Worm (Caenorhabditis elegans) whole organism, L1 larva: ENCODE data around the gene ints-6.

ENCODE experiments used
- C16A3.4 ChIP-seq: fragments of 150-350 bp; optimal IDR thresholded peaks from 2 replicates; lab custom pipeline; 2014; ENCODE audit warnings: missing biosample characterization, missing genetic modification characterization
- C34B4.2 ChIP-seq: sonication (generic microtip); optimal IDR thresholded peaks from 2 replicates; lab custom pipeline; 2017; ENCODE audit warnings: mild to moderate bottlenecking, missing genetic modification characterization, missing compliant biosample characterization
- Y116A8C.19 ChIP-seq: sonication (generic microtip); optimal IDR thresholded peaks from 2 replicates; lab custom pipeline; 2016; ENCODE audit warnings: missing compliant biosample characterization, missing genetic modification characterization, borderline replicate concordance
- aha-1 ChIP-seq: fragments of 150-350 bp; optimal IDR thresholded peaks from 2 replicates; lab custom pipeline; 2014; ENCODE audit warnings: missing biosample characterization, missing genetic modification characterization
- blmp-1 ChIP-seq: fragments of 150-350 bp; optimal IDR thresholded peaks from 2 replicates; lab custom pipeline; 2014; ENCODE audit warnings: missing biosample characterization, missing genetic modification characterization
- ceh-63 ChIP-seq: fragments of 200-800 bp; sonication (Bioruptor generic); optimal IDR thresholded peaks from 2 replicates; lab custom pipeline; 2018; ENCODE audit warnings: mild to moderate bottlenecking, missing genetic modification characterization, missing compliant biosample characterization
- ceh-8 ChIP-seq: fragments of 200-800 bp; sonication (Bioruptor generic); optimal IDR thresholded peaks from 2 replicates; lab custom pipeline; 2018; ENCODE audit warnings: mild to moderate bottlenecking, missing genetic modification characterization, moderate library complexity, missing compliant biosample characterization
- ceh-90 ChIP-seq: sonication (generic microtip); optimal IDR thresholded peaks from 2 replicates; lab custom pipeline; 2016; ENCODE audit warnings: missing genetic modification characterization, missing compliant biosample characterization
- ces-1 ChIP-seq: fragments of 150-350 bp; optimal IDR thresholded peaks from 2 replicates; lab custom pipeline; 2014; ENCODE audit warnings: missing biosample characterization, missing genetic modification reagents, missing genetic modification characterization
- efl-1 ChIP-seq, 4 experiments: fragments of 150-350 bp; optimal IDR thresholded peaks in 3 of 4; peaks in 1 of 4; 1 replicate in 1 of 4; 2 replicates in 3 of 4; lab custom pipeline; 2014; ENCODE audit warnings: missing biosample characterization in 2 of 4, missing genetic modification characterization in 2 of 4, missing genetic modification reagents in 2 of 4
- egl-13 ChIP-seq: sonication (generic microtip); optimal IDR thresholded peaks from 2 replicates; lab custom pipeline; 2016; ENCODE audit warnings: missing genotype, missing genetic modification reagents, missing genetic modification characterization, missing compliant biosample characterization
- egl-27 ChIP-seq, 2 experiments: fragments of 150-350 bp in 1 of 2; sonication (generic microtip); optimal IDR thresholded peaks; 3 replicates each; lab custom pipeline; 2017 to 2018; ENCODE audit warnings: missing biosample characterization in 2 of 2, missing genetic modification characterization in 2 of 2, missing genetic modification reagents in 2 of 2
- elt-2 ChIP-seq: sonication (generic microtip); optimal IDR thresholded peaks from 2 replicates; lab custom pipeline; 2016; ENCODE audit warnings: missing genetic modification characterization, mild to moderate bottlenecking, inconsistent platforms, missing compliant biosample characterization, missing genetic modification reagents
- fkh-10 ChIP-seq: sonication (generic microtip); optimal IDR thresholded peaks from 2 replicates; lab custom pipeline; 2017; ENCODE audit warnings: missing biosample characterization, missing genetic modification reagents, missing genetic modification characterization
- fkh-8 ChIP-seq: sonication (generic microtip); optimal IDR thresholded peaks from 2 replicates; lab custom pipeline; 2016; ENCODE audit warnings: mild to moderate bottlenecking, missing genetic modification characterization, missing compliant biosample characterization
- hlh-4 ChIP-seq: sonication (generic microtip); optimal IDR thresholded peaks from 2 replicates; lab custom pipeline; 2016; ENCODE audit warnings: mild to moderate bottlenecking, missing genetic modification characterization, missing compliant biosample characterization
- isw-1 ChIP-seq: fragments of 200-800 bp; sonication (Bioruptor generic); IDR thresholded peaks from 2 replicates; pipeline ENCODE4 v1.3.6; 2022; ENCODE audit warnings: missing genetic modification characterization, missing compliant biosample characterization
- jun-1 ChIP-seq: fragments of 150-350 bp; optimal IDR thresholded peaks from 2 replicates; lab custom pipeline; 2014; ENCODE audit warnings: missing biosample characterization, missing genetic modification reagents, missing genetic modification characterization
- lin-14 ChIP-seq: fragments of 200-800 bp; sonication (Bioruptor generic); optimal IDR thresholded peaks from 2 replicates; lab custom pipeline; 2018; ENCODE audit warnings: mild to moderate bottlenecking, missing genetic modification characterization, moderate library complexity, missing compliant biosample characterization
- lin-15B ChIP-seq: fragments of 150-350 bp; sonication (generic microtip); optimal IDR thresholded peaks from 3 replicates; lab custom pipeline; 2014; ENCODE audit warnings: missing biosample characterization, missing genetic modification characterization
- lin-35 ChIP-seq, 2 experiments: fragments of 150-350 bp; optimal IDR thresholded peaks; 2 replicates each; lab custom pipeline; 2014; ENCODE audit warnings: missing biosample characterization in 2 of 2, missing genetic modification characterization in 2 of 2, missing genetic modification reagents in 2 of 2
- lin-39 ChIP-seq: fragments of 150-350 bp; optimal IDR thresholded peaks from 2 replicates; lab custom pipeline; 2014; ENCODE audit warnings: missing biosample characterization, missing genetic modification reagents, missing genetic modification characterization
- lir-3 ChIP-seq: sonication (generic microtip); optimal IDR thresholded peaks from 2 replicates; lab custom pipeline; 2016; ENCODE audit warnings: mild to moderate bottlenecking, missing genetic modification characterization, moderate library complexity, missing compliant biosample characterization; ENCODE audit not compliant: poor library complexity
- lsy-2 ChIP-seq, 2 experiments: fragments of 150-350 bp; optimal IDR thresholded peaks; 2 replicates each; lab custom pipeline; 2014; ENCODE audit warnings: missing biosample characterization in 2 of 2, missing genetic modification characterization in 2 of 2
- mab-9 ChIP-seq: fragments of 200-800 bp; sonication (Bioruptor generic); IDR thresholded peaks from 2 replicates; pipeline ENCODE4 v1.3.6; 2022; ENCODE audit warnings: missing genetic modification reagents, missing genetic modification characterization, missing compliant biosample characterization
- mdl-1 ChIP-seq, 2 experiments: fragments of 150-350 bp; optimal IDR thresholded peaks; 2 replicates each; lab custom pipeline; 2014 to 2017; ENCODE audit warnings: missing biosample characterization in 2 of 2, missing genetic modification characterization in 2 of 2, inconsistent platforms in 1 of 2
- nhr-11 ChIP-seq: fragments of 150-350 bp; optimal IDR thresholded peaks from 2 replicates; lab custom pipeline; 2014; ENCODE audit warnings: missing biosample characterization, missing genetic modification characterization
- nhr-237 ChIP-seq: fragments of 150-350 bp; optimal IDR thresholded peaks from 2 replicates; lab custom pipeline; 2014; ENCODE audit warnings: missing biosample characterization, missing genetic modification characterization
- nhr-47 ChIP-seq: sonication (generic microtip); optimal IDR thresholded peaks from 2 replicates; lab custom pipeline; 2016; ENCODE audit warnings: mild to moderate bottlenecking, missing genetic modification characterization, moderate library complexity, missing compliant biosample characterization
- nhr-71 ChIP-seq: sonication (generic microtip); optimal IDR thresholded peaks from 2 replicates; lab custom pipeline; 2016; ENCODE audit warnings: mild to moderate bottlenecking, missing genetic modification characterization, moderate library complexity, missing compliant biosample characterization
- nhr-77 ChIP-seq: fragments of 150-350 bp; optimal IDR thresholded peaks from 2 replicates; lab custom pipeline; 2014; ENCODE audit warnings: missing biosample characterization, missing genetic modification characterization
- nhr-85 ChIP-seq: sonication (generic microtip); peaks from one replicate; lab custom pipeline; 2016; ENCODE audit warnings: missing genetic modification characterization, inconsistent platforms, missing compliant biosample characterization
- nhr-90 ChIP-seq: sonication (generic microtip); optimal IDR thresholded peaks from 2 replicates; lab custom pipeline; 2016; ENCODE audit warnings: mild to moderate bottlenecking, missing genetic modification characterization, missing compliant biosample characterization; ENCODE audit not compliant: poor library complexity
- pqm-1 ChIP-seq: sonication (generic microtip); optimal IDR thresholded peaks from 3 replicates; lab custom pipeline; 2017; ENCODE audit warnings: missing biosample characterization, missing genetic modification characterization
- snpc-4 ChIP-seq: fragments of 150-350 bp; optimal IDR thresholded peaks from 2 replicates; lab custom pipeline; 2014; ENCODE audit warnings: missing biosample characterization, missing genetic modification characterization
- snu-23 ChIP-seq: sonication (generic microtip); optimal IDR thresholded peaks from 2 replicates; lab custom pipeline; 2016; ENCODE audit warnings: missing genetic modification characterization, missing compliant biosample characterization
- sptf-1 ChIP-seq: fragments of 150-350 bp; optimal IDR thresholded peaks from 2 replicates; lab custom pipeline; 2014; ENCODE audit warnings: missing biosample characterization, missing genetic modification characterization
- swsn-7 ChIP-seq: sonication (generic microtip); optimal IDR thresholded peaks from 2 replicates; lab custom pipeline; 2016; ENCODE audit warnings: missing genetic modification characterization, missing compliant biosample characterization
- tbx-2 ChIP-seq: sonication (generic microtip); optimal IDR thresholded peaks from 2 replicates; lab custom pipeline; 2016; ENCODE audit warnings: missing genetic modification characterization, missing compliant biosample characterization
- tlp-1 ChIP-seq: fragments of 150-350 bp; optimal IDR thresholded peaks from 2 replicates; lab custom pipeline; 2014; ENCODE audit warnings: missing biosample characterization, missing genetic modification characterization
- unc-130 ChIP-seq: fragments of 150-350 bp; optimal IDR thresholded peaks from 2 replicates; lab custom pipeline; 2017; ENCODE audit warnings: missing biosample characterization, missing genetic modification characterization, inconsistent platforms
- unc-30 ChIP-seq: sonication (generic microtip); optimal IDR thresholded peaks from 2 replicates; lab custom pipeline; 2017; ENCODE audit warnings: missing biosample characterization, missing genetic modification characterization
- unc-62 ChIP-seq: fragments of 150-350 bp; optimal IDR thresholded peaks from 2 replicates; lab custom pipeline; 2014; ENCODE audit warnings: missing biosample characterization, missing genetic modification reagents, missing genetic modification characterization
- xbp-1 ChIP-seq: sonication (generic microtip); optimal IDR thresholded peaks from 2 replicates; lab custom pipeline; 2016; ENCODE audit warnings: missing genetic modification characterization, missing compliant biosample characterization
- zag-1 ChIP-seq: fragments of 150-350 bp; optimal IDR thresholded peaks from 2 replicates; lab custom pipeline; 2014; ENCODE audit warnings: missing biosample characterization, missing genetic modification characterization
- ztf-11 ChIP-seq, 2 experiments: sonication (generic microtip); optimal IDR thresholded peaks; 2 replicates each; lab custom pipeline; 2016 to 2017; ENCODE audit warnings: missing genetic modification characterization in 2 of 2, missing biosample characterization in 1 of 2, missing compliant biosample characterization in 1 of 2
- ztf-4 ChIP-seq: fragments of 150-350 bp; optimal IDR thresholded peaks from 2 replicates; lab custom pipeline; 2014; ENCODE audit warnings: missing biosample characterization, missing genetic modification characterization

Gene ints-6

DNA sequence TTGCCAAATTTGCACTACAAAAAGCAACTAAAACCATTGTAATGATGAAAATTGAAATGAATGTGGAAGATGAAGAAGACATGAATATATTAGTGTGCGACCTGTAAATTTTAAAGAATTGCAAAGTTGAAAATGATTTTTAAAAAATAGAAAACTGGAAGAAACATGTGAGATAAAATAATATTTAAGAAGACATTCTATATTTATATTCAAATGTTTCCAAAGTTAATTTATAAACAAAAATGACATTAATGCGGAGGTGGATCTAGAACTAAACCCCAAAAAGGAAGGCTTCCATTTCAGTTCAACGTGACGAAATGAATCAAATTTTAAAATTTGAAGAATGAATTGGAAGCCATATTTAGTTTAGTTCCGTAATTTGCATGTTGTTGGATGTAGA is 12.3 kb upstream of the ints-6 start, which contains the start of gene nlp-60:
TSS of gene nlp-60 (minus strand) at position 101 of the 400 bp plus-strand sequence.
- TF ChIP-seq nhr-11 (tag; lab: Kevin White, UChicago): no peak
- no peak for TF ChIP-seq tlp-1
- TF ChIP-seq unc-30: no peak
- no peak for TF ChIP-seq ztf-11 (tag; optimal IDR thresholded peaks at IDR 0.05; lab: Kevin White, UChicago)
- TF ChIP-seq jun-1 (tag; lab: Kevin White, UChicago): no peak
- TF ChIP-seq lin-15B (tag; lab: Kevin White, UChicago): no peak
- no peak for TF ChIP-seq mab-9 (GFP tag; lab: Robert Waterston, UW)
- no peak for TF ChIP-seq C34B4.2 (tag; lab: Kevin White, UChicago)
- no peak for TF ChIP-seq pqm-1 (tag; lab: Kevin White, UChicago)
- no peak for TF ChIP-seq lin-14
- no peak for TF ChIP-seq nhr-85 (tag; lab: Kevin White, UChicago)
- TF ChIP-seq Y116A8C.19 (tag; lab: Kevin White, UChicago): no peak
- TF ChIP-seq hlh-4: no peak
- TF ChIP-seq egl-13 (tag; lab: Kevin White, UChicago): no peak
- TF ChIP-seq zag-1 (tag; lab: Kevin White, UChicago): no peak
- no peak for TF ChIP-seq aha-1
- no peak for TF ChIP-seq fkh-8 (tag; lab: Kevin White, UChicago)
- TF ChIP-seq sptf-1: no peak
- TF ChIP-seq tbx-2 (tag; lab: Kevin White, UChicago): no peak

DNA sequence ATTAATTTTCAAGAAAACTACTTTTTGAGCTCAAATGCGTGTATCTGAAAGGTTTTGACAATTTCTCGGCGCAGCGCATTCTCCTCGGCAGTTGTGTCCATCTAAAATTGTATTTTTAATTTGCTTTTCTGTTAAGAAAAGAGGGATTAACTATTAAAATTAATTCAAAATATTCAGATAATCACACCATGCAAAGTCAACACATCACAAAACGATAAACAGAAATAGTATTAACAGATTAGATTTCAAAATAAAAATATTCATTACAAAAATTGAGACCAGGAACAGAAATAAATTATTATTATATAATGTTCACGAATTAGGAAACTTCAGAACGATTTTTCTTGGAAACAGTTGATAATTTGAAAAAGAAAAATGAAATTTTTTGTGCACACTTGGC is 5.0 kb upstream of the ints-6 start, which contains the start of gene pole-2:
TSS of gene pole-2 (minus strand) at position 101 of the 400 bp plus-strand sequence.
- TF ChIP-seq unc-130 (tag; lab: Kevin White, UChicago) (no peak), lin-39 (tag; lab: Kevin White, UChicago) (no peak), blmp-1 (tag; lab: Kevin White, UChicago) (no peak), isw-1 (GFP tag; lab: Robert Waterston, UW) (no peak), swsn-7 (tag; lab: Kevin White, UChicago) (no peak), ceh-90 (tag; lab: Kevin White, UChicago) (no peak), C16A3.4 (no peak)

DNA sequence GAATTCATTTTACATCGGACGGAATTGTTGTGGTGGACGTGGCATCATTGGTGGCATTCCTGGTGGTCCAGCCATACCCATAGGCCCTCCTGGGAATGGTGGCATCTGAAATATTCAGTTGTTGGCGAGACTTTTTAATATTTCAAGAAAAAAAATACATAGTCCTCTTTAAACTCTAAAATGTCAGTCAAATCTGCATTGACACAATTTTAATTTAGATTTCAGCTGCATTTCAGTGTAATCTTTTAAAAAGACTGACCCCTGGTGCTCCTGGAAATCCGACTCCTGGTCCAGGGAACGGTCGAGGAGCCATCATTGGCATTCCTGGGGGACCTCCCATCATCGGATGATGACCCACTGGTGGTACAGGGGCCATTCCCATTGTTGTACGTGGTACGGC is 4.6 kb upstream of the ints-6 start:
- TF ChIP-seq nhr-47 (tag; lab: Kevin White, UChicago) (no peak), unc-62 (GFP tag; lab: Kevin White, UChicago) (no peak), efl-1 (optimal IDR thresholded peaks at IDR 0.05; lab: Kevin White, UChicago) (no peak), efl-1 (GFP tag; optimal IDR thresholded peaks at IDR 0.05 in 1 of 2; lab: Kevin White, UChicago) (peak in 1 of 2 experiments; percentile 67)

DNA sequence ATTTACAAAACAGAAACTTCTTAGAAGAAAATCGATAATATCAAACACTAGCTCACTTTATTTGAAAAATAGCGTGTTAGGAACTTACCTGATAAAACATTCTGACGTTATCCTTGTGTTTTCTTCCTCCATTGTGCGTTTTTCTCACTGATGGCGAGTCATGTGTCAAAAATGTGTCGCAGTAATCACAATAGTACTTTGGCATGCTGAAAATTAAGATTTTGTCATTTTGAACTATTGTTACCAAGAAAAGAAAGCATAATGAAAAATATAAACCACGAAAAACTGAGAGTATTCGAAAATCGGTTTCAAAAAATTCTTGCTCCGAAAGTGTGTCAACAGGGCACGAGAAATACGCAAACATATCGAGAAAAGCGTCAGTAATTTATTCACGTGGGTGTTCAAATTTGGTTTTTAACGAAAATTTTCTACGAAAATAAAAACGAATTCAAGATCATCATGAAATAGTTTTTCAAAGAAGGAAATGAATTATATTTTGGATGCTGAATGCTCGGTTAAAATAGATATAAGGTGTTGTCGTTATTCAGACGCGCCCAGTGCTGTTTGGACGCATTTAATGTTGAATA is 3.8 kb upstream of the ints-6 start, which contains the start of gene snrp-3:
TSS of gene snrp-3 (minus strand) at position 206 of the 587 bp plus-strand sequence.
- peak; percentile 67 for TF ChIP-seq snpc-4 (tag; lab: Kevin White, UChicago)
- TF ChIP-seq elt-2 (tag; lab: Kevin White, UChicago): peak; percentile 60
- TF ChIP-seq xbp-1 (tag; lab: Kevin White, UChicago): peak; percentile 85
- peak; percentile 75 for TF ChIP-seq ceh-8 (GFP tag; lab: Kevin White, UChicago)
- peak; percentile 87 for TF ChIP-seq swsn-7 (tag; lab: Kevin White, UChicago)
- TF ChIP-seq ztf-4 (tag; lab: Kevin White, UChicago): peak; percentile 50
- TF ChIP-seq nhr-47 (tag; lab: Kevin White, UChicago): peak; percentile 91
- no peak for TF ChIP-seq ceh-63 (GFP tag; lab: Kevin White, UChicago)
- TF ChIP-seq snu-23 (GFP tag; lab: Kevin White, UChicago): peak; percentile 91
- TF ChIP-seq lir-3: peak; percentile 65
- TF ChIP-seq nhr-90 (tag; lab: Kevin White, UChicago): peak; percentile 79
- TF ChIP-seq isw-1 (GFP tag; lab: Robert Waterston, UW): peak; percentile 82
- TF ChIP-seq mab-9 (GFP tag; lab: Robert Waterston, UW): peak; percentile 41; the same call in 1 of the 2 replicates
- TF ChIP-seq nhr-77 (tag; lab: Kevin White, UChicago): peak; percentile 69
- peak in 1 of 2 experiments; percentile 9 for TF ChIP-seq egl-27 (tag; optimal IDR thresholded peaks at IDR 0.05; lab: Kevin White, UChicago)
- peak; percentile 91 for TF ChIP-seq lin-39 (tag; lab: Kevin White, UChicago)
- TF ChIP-seq lin-35 (GFP tag; optimal IDR thresholded peaks at IDR 0.05; lab: Kevin White, UChicago): peak; percentile 94 to 98
- TF ChIP-seq tlp-1: no peak
- peak; percentile 93 for TF ChIP-seq nhr-71 (tag; lab: Kevin White, UChicago)
- TF ChIP-seq fkh-10: peak; percentile 20
- no peak for TF ChIP-seq ces-1 (GFP tag; lab: Kevin White, UChicago)
- TF ChIP-seq nhr-85 (tag; lab: Kevin White, UChicago): peak; percentile 93
- no peak for TF ChIP-seq nhr-237 (tag; lab: Kevin White, UChicago)
- peak; percentile 92 to 94 for TF ChIP-seq lsy-2 (tag; optimal IDR thresholded peaks at IDR 0.05; lab: Kevin White, UChicago)
- TF ChIP-seq mdl-1 (tag; optimal IDR thresholded peaks at IDR 0.05; lab: Kevin White, UChicago): peak in 1 of 2 experiments; percentile 83
